Worm (Caenorhabditis elegans): ENCODE data around the gene pyr-1.

DNA sequence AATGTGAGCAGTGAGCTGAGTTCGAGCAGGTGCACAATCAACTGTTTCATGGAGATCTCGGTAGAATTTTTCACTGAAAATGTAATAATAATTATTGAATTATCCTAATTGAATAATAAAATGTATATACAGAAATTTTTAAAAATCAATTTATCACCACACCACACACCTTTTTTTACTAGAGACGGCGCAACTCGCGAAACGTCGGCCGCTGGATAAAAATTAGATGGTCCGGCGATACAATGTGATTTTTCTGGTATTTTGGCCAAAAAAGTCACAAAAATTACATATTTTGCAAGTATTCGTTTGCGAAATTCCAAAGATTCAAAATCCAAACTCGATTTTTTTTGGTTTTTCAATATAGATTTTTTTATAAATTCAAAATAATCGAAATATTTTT, 19.9 kb downstream of the pyr-1 start:
- TF ChIP-seq tbx-37 (GFP tag; conservative IDR thresholded peaks at IDR 0.05) (no peak), tbx-11 (GFP tag; IDR thresholded peaks at IDR 0.05) (no peak), hmg-4 (GFP tag; optimal IDR thresholded peaks at IDR 0.05) (no peak), ama-1 (optimal IDR thresholded peaks at IDR 0.05) (no peak), flt-1 (GFP tag; IDR thresholded peaks at IDR 0.05) (no peak), aly-1 (tag; optimal IDR thresholded peaks at IDR 0.05) (no peak), B0310.2 (tag; optimal IDR thresholded peaks at IDR 0.05) (no peak), hmbx-1 (tag; optimal IDR thresholded peaks at IDR 0.05) (no peak), ets-7 (tag; optimal IDR thresholded peaks at IDR 0.05) (no peak)

Data from whole organism, early embryonic.